Worm (Caenorhabditis elegans): ENCODE measurements around the gene F38B6.6.

The F38B6.6 gene

DNA sequence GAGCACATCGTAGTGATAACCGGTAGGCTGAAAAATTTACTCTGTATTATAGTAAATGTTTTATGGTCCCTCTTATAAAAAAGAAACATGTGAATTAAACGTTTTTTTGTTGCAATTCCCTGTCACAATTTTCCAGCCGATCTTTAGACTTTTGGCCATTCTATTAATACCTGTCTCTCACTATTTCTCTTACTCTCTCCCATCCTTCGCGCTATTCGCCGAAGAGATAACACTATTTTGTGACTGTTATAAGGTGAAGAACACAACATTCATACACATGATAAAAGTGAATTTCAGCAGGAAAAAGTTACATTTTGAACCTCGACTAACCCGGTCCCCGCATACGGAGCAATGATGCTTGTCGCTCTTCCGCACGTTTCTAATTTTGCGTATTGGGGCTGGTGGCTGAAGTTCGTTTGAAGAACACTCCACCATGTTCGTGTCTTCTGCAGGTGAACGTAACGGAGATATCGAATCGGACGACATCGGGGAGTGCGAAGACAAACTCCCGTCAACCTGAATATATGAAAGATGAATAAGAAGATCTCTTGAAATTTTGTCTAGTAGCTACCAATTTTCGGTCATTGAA is 50.8 kb downstream of the F38B6.6 start:
- TF ChIP-seq nhr-80 (tag; optimal IDR thresholded peaks at IDR 0.05) (peak; percentile 81), ama-1 (optimal IDR thresholded peaks at IDR 0.05) (no peak), ama-1 (GFP tag; optimal IDR thresholded peaks at IDR 0.05) (no peak), F57A8.1 (GFP tag; optimal IDR thresholded peaks at IDR 0.05) (no peak), ztf-18 (tag; optimal IDR thresholded peaks at IDR 0.05) (no peak), nhr-120 (GFP tag; IDR thresholded peaks at IDR 0.05) (0 out of 2 replicates have a peak, but pooled peaks have one; percentile 70), snpc-1.3 (tag; optimal IDR thresholded peaks at IDR 0.05; ENCODE audit: insufficient read depth) (no peak), B0035.1 (tag; optimal IDR thresholded peaks at IDR 0.05) (no peak), ztf-26 (tag; optimal IDR thresholded peaks at IDR 0.05) (no peak), ztf-3 (GFP tag; optimal IDR thresholded peaks at IDR 0.05) (no peak)

DNA sequence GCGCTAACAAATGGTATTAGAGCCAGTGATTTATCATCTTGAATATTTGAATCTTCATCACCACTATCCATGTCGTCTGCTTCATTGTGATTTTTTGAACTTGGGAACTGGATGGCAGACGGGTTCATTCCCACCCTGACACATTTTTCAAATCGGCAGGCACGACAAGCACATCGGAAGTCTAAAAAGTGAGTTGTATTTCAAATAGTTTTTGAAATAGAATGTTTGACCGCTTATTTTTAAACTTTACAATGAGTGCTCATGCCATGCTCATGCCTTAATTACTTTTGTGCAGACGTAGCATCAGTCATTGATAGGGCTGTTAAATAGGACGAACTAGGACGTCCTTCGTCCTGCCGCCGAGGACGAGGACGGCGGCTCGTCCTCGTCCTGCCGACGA is 52.0 kb downstream of the F38B6.6 start:
- TF ChIP-seq nhr-120 (GFP tag; IDR thresholded peaks at IDR 0.05) (peak; percentile 72; the same call in 1 of the 2 replicates), ztf-26 (tag; optimal IDR thresholded peaks at IDR 0.05) (no peak)

DNA sequence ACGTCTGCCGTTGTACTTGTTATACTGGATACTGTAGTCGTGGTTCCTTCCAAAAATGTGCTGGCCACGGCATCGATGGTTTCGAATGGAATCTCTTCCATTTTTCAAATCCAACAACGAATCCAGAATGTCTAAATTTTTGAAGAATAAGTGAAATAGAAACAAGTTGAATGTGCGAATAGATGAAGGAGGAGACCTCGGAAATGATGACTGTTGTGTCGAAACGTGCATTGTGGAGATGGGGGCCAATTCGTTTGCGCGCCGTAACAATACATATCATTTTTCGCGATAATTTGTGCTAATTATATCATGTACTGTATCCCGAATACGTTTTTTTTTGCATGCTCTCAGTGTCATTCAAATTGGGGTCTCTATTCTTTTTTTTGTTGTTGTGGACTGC is 54.7 kb downstream of the F38B6.6 start, which contains the start of gene aexr-1:
Gene aexr-1, minus strand, starts transcription at position 101 of the 400 bp plus-strand sequence.
- TF ChIP-seq nhr-179 (tag; optimal IDR thresholded peaks at IDR 0.05) (no peak), bed-1 (GFP tag; IDR thresholded peaks at IDR 0.05) (0 out of 2 replicates have a peak, but pooled peaks have one; percentile 33)

All from whole organism, young adult.